Fruit fly (Drosophila melanogaster) ovary, adult (tissue): Measurements from ENCODE around the gene CG12723.
"Not testable (repeated sequence)": the region's sequence is repeated elsewhere in the genome, so short reads cannot be mapped to it uniquely, and the experiment has no call there.

ENCODE experiments used
- CG17801 ChIP-seq: fragments of 200-800 bp; optimal IDR thresholded peaks from 2 replicates; lab custom pipeline; 2019; ENCODE audit warnings: missing biosample characterization, mild to moderate bottlenecking, missing genetic modification characterization, moderate library complexity; ENCODE audit not compliant: partially characterized antibody

The CG12723 gene

DNA sequence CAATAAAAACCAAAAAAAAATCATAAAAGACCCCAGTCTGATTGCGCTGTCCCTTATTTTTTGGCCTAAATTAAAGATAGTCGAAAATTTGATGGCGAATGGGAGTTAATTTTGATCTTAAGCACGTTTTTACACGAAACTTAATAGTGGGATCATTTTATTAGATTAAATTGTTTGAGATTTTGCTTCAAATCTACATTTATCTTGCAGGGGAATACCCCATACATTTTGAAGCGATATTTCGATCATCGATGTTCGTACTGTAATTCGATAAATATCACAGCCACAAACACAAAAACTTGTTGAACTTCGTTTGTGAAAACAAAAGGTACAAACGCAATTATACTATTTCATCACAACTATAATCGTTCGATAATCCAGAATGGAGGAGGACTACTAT is 14.0 kb downstream of the CG12723 start, which contains the start of gene CG32640:
Gene CG32640 (plus strand): TSS at position 286 of the 400 bp plus-strand sequence.
- TF ChIP-seq CG17801 = not testable (repeated sequence)

- TF ChIP-seq CG17801 = no peak
These were observed 18.8 kb downstream of the CG12723 start for dm6 chrX:13172865-13173264.

- peak; percentile 86 for TF ChIP-seq CG17801
These were observed 32.2 kb downstream of the CG12723 start, which contains the start of the genes Bap60 and CG12096 for dm6 chrX:13159481-13159880. TSS of gene Bap60 (minus strand) at chrX:13159508. TSS of gene CG12096 (plus strand) at chrX:13159604.

DNA sequence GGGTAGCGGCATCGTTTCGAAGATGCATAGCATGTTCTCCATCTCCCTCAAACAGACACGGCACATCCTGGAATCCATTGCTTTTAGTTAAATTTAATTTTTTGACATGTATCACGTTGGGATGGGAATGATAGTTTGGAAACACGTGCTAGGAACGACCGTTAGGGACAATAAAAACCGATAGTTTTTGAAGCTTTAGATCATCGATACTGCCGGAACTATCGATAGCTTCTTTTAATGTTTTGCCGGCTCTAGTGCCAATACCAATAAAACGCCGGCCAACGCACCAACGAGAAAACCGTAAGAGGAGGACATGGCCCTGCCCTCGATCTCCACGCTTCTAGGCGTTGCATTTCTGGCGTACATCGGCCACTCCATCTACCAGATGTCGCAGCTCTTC is 36.9 kb downstream of the CG12723 start, which contains the start of the genes CG4318 and CG4332:
Gene CG4318 (minus strand): TSS at position 142 of the 400 bp plus-strand sequence.
Gene CG4332 (plus strand): TSS at position 256 of the 400 bp plus-strand sequence.
- TF ChIP-seq CG17801 = peak; percentile 6

DNA sequence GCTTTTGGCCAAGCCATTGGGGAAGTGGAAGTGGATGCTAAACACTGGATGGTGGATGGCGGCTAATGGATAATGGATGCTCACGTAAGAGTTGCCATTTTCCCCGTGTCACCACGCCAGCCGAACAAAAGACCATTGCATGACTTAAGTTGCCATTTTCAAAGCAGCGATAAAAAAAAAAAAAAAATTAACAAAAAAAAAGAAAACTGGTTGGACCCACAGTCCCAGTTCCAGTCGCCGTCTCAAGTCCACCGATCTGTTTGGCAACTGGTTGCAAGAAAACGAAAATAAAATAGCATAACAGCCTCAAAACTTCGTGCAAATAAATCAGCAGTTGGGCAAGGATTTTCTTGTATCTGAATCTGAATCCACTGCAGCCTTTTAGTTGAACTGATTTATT is 42.6 kb downstream of the CG12723 start:
- no peak for TF ChIP-seq CG17801

DNA sequence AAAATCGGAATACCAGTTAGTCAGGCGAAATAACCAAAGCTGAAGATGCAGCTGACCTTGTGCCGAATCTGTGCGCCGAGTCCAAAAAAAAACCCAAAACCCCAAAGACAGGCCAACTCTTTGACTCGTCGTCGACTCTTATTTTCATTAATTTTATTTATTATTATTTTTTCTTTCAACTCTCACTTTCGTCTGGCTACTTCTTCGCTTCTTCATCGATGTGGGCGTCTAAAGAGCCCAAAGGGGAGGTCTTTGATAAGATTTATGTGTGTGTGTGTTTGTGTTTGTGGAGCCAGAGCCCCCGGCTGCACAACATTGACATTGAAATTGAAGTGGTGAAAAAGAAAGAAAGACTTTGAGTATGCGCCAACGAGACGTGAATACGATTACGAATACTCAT is 45.8 kb downstream of the CG12723 start:
- TF ChIP-seq CG17801 = no peak

dm6 chrX:13143100-13143499 is 48.6 kb downstream of the CG12723 start:
- no peak for TF ChIP-seq CG17801
